Worm (Caenorhabditis elegans): ENCODE data around the gene srj-25.

The srj-25 gene

DNA sequence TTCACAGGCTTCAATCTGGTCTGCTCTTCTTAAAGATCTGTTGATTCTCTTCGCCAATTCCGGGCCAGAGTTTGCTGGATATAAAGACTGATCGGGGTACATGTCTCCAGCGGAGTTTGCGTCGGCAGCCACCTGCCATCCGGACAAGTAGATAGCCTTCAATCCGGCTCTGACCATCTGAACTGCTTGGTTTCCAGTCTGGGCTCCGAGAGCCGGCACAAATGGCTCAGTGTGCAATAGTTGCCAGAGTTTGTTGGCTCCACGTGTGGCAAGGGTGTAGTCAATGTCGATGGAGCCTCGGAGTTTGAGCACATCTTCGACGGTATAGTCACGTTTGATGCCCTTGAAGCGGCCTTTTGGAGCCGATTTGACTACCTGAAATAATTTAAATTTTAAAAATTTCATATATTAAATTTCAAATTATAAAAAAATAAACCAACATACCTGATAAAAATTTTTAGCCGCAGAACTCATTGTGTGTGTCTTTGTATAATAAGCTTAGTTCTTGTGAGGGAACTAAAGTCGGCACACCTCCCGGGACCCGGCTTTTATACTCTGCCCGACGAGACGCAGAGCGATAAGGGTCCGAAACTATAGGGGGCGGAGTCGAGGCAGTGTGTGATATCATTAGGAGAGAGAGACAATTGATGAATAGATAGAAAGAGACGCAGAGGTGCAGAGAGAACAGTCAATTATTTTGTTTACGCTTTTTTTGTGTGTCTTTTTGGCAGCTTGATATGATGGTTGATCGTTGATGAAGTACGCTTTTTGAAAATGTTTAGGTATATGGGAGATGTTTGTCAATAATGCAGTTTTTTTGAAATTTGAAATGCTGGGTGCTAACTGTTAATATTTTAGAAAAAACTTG lies 8.4 kb downstream of the srj-25 start, which contains the start of the genes icl-1 and srh-2:
Gene icl-1, minus strand, starts transcription at position 521 of the 868 bp plus-strand sequence.
Gene srh-2, plus strand, starts transcription at position 818 of the 868 bp plus-strand sequence.
- TF ChIP-seq ztf-11 (tag; optimal IDR thresholded peaks at IDR 0.05) (no peak), hlh-1 (tag; optimal IDR thresholded peaks at IDR 0.05) (peak; percentile 69), unc-62 (GFP tag; optimal IDR thresholded peaks at IDR 0.05) (peak; percentile 66), mab-5 (tag; optimal IDR thresholded peaks at IDR 0.05) (peak; percentile 54), unc-120 (tag; optimal IDR thresholded peaks at IDR 0.05; ENCODE audit: poor library complexity, severe bottlenecking) (peak; percentile 72)

DNA sequence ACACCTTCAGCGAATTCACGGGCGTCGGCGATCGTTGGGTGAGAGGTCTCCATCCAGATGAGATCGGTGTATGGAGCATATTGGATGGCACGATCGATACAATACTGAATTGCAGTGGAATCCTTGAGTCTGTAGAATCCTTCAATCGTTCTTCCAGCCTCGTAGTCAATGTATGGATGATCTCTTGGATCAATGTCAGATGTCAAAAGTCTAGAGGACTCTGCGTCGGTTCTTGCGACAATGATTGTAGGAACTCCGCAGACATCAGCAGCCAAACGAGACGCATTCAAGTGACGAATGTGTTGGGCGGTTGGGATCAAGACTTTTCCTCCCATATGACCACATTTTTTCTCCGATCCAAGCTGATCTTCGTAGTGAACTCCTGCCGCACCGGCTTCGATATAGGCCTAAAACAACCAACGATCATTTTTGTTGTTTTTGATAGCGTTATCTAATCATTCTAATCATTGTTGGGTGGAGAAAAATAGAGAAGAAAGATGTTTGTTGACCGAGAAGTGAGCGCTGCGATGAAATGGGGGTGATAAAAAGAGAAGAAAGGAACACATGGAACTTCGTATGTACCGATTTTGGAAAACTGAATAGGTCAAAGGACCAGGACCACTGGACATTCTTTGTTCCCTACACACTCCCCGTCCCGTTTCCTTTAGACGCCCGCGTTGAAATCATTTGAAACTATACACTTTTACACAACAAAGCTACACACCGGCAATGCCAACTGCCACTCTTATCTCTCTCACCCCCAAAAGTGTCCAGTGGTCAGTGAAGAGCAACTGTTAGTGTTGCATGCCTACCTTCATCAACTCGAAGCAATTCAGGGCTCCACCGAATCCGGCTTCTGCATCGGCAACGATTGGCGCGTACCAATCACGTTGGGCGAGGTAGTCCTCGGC lies 9.2 kb downstream of the srj-25 start:
- TF ChIP-seq blmp-1 (tag; optimal IDR thresholded peaks at IDR 0.05) (no peak), unc-120 (tag; optimal IDR thresholded peaks at IDR 0.05; ENCODE audit: poor library complexity, severe bottlenecking) (peak; percentile 30), hlh-1 (tag; optimal IDR thresholded peaks at IDR 0.05) (peak; percentile 77), ces-1 (GFP tag; optimal IDR thresholded peaks at IDR 0.05) (no peak), nhr-28 (tag; optimal IDR thresholded peaks at IDR 0.05) (no peak)

DNA sequence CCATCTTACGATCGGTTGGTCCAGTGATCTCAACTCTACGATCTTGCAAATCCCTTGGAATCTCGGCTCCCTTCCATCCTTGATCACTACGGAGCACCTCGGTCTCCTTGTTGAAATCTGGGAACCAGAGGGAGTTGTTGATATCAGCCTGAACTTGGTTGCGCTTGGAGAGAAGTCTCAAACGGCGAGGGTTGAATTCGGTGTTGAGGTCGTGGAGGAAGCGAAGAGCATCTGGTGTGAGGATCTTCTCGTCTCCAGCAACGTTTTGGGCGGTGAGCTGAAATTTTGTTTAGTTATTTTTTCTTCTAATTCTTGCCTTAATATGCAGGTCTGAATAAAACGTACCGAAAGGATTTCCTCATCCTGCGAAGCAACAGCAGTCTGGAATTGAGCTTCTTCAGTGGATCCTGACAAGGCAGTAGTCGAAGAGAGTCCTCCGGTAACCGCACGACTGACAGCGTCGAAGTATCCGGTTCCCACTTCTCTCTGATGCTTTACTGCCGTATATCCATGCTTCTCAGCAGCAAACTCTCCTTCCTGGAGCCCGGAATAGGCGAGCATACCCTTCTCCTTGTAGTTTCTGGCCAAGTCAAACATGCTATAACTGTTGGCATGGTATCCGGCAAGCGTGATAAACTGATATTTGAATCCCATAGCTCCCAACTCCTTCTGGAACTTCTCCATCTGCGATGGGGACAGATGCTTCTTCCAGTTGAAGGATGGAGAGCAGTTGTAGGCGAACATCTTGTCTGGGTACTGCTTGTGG lies 10.1 kb downstream of the srj-25 start:
- no peak for TF ChIP-seq ztf-11 (tag; optimal IDR thresholded peaks at IDR 0.05)
- TF ChIP-seq ceh-83 (GFP tag; optimal IDR thresholded peaks at IDR 0.05): no peak
- TF ChIP-seq sptf-1 (tag; optimal IDR thresholded peaks at IDR 0.05): no peak
- no peak for TF ChIP-seq mls-2 (tag; optimal IDR thresholded peaks at IDR 0.05)
- no peak for TF ChIP-seq hlh-1 (tag; optimal IDR thresholded peaks at IDR 0.05)
- no peak for TF ChIP-seq mab-5 (tag; optimal IDR thresholded peaks at IDR 0.05)
- TF ChIP-seq pha-4 (tag; optimal IDR thresholded peaks at IDR 0.05): no peak
- no peak for TF ChIP-seq flh-1 (GFP tag; optimal IDR thresholded peaks at IDR 0.05)

DNA sequence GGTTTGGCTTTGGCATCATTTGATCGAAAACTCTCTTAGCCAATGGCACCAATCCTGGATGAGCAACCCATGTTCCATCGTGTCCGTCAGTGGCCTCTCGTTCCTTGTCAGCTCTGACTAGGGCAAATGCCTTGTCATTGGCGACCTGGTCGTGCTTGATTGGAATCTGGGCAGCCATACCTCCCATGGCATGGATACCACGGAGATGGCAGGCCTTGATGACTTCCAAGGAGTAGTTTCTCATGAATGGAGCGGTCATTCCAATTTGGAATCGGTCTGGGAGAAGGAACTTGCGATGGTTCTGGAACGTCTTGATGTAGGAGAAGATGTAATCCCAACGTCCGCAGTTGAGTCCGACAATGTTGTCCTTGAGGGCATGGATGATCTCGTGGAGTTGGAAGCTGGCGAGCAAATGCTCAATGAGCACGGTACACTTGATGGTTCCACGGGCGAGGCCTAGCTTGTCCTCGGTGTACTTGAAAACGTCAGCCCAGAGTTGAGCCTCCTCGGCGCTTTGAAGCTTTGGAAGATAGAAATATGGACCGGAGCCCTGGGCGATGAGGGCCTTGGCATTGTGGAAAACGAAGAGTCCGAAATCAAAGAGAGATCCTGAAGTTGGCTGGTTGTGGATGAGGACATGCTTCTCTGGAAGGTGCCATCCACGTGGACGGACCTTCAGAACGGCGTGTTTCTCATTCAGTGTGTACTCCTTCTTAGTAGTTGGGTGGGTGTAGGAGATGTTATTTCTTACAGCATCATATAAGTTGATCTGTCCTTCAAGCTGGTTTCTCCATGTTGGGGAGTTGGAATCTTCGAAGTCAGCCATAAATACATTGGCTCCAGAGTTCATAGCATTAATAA lies 10.9 kb downstream of the srj-25 start:
- TF ChIP-seq cnd-1 (tag; optimal IDR thresholded peaks at IDR 0.05) (no peak), nhr-12 (tag; optimal IDR thresholded peaks at IDR 0.05) (no peak), ceh-39 (tag; optimal IDR thresholded peaks at IDR 0.05) (no peak), blmp-1 (tag; optimal IDR thresholded peaks at IDR 0.05) (no peak)

DNA sequence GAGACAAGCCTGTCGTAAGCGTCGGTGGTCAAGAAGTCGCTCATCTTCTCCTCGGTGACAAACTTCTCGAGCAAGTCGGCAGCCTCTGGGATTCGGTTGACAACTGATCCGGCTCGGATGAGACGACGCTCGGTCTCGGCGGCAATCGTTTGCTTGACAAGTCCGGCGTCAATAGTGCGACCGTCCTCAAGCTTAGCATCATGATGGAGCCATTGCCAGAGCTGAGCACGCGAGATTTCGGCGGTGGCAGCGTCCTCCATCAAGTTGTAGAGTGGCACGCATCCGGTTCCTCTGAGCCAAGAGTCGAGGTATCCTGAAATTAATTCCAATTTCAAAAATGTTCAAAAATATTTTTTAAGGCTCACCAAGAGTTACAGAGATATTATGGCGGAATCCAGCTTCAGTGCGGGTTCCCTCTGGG lies 11.6 kb downstream of the srj-25 start:
- TF ChIP-seq cnd-1 (tag; optimal IDR thresholded peaks at IDR 0.05): no peak
- TF ChIP-seq nhr-2 (tag; optimal IDR thresholded peaks at IDR 0.05): no peak
- TF ChIP-seq hlh-1 (tag; optimal IDR thresholded peaks at IDR 0.05): no peak
- no peak for TF ChIP-seq unc-120 (tag; optimal IDR thresholded peaks at IDR 0.05; ENCODE audit: poor library complexity, severe bottlenecking)
- no peak for TF ChIP-seq lin-13 (tag; optimal IDR thresholded peaks at IDR 0.05)
- no peak for TF ChIP-seq blmp-1 (tag; optimal IDR thresholded peaks at IDR 0.05)
- no peak for TF ChIP-seq zip-8 (tag; optimal IDR thresholded peaks at IDR 0.05)
- no peak for TF ChIP-seq flh-1 (GFP tag; optimal IDR thresholded peaks at IDR 0.05)
- no peak for TF ChIP-seq bed-3 (GFP tag; optimal IDR thresholded peaks at IDR 0.05)
- TF ChIP-seq unc-39 (tag; optimal IDR thresholded peaks at IDR 0.05): no peak
- no peak for TF ChIP-seq ztf-11 (tag; optimal IDR thresholded peaks at IDR 0.05)
- no peak for TF ChIP-seq ceh-83 (GFP tag; optimal IDR thresholded peaks at IDR 0.05)
- no peak for TF ChIP-seq ces-1 (GFP tag; optimal IDR thresholded peaks at IDR 0.05)
- TF ChIP-seq M03D4.4 (tag; optimal IDR thresholded peaks at IDR 0.05): no peak
- no peak for TF ChIP-seq mep-1 (tag; optimal IDR thresholded peaks at IDR 0.05)
- no peak for TF ChIP-seq mls-2 (tag; optimal IDR thresholded peaks at IDR 0.05)
- no peak for TF ChIP-seq ceh-43 (GFP tag; optimal IDR thresholded peaks at IDR 0.05)
- no peak for TF ChIP-seq nhr-28 (tag; optimal IDR thresholded peaks at IDR 0.05)

All from whole organism, mixed stage, embryonic.